Fruit fly (Drosophila melanogaster): ENCODE data around the gene CG32425.

The CG32425 gene

dm6 chr3L:20516519-20517178 is 19.5 kb downstream of the CG32425 start:
- no peak for TF ChIP-seq usp (GFP tag; optimal IDR thresholded peaks at IDR 0.05)
- TF ChIP-seq pan (optimal IDR thresholded peaks at IDR 0.05): no peak
- TF ChIP-seq EcR (GFP tag; optimal IDR thresholded peaks at IDR 0.05): no peak
- no peak for TF ChIP-seq CG8478 (optimal IDR thresholded peaks at IDR 0.05)
- TF ChIP-seq Dll (optimal IDR thresholded peaks at IDR 0.05): no peak
- TF ChIP-seq psq (optimal IDR thresholded peaks at IDR 0.05): no peak

- TF ChIP-seq EcR (GFP tag; optimal IDR thresholded peaks at IDR 0.05): peak; percentile 60 to 78
- no peak for TF ChIP-seq usp (GFP tag; optimal IDR thresholded peaks at IDR 0.05)
These were observed 20.2 kb downstream of the CG32425 start for dm6 chr3L:20517179-20517834.

dm6 chr3L:20517897-20518804 is 21.0 kb downstream of the CG32425 start:
- TF ChIP-seq pan (optimal IDR thresholded peaks at IDR 0.05): no peak
- TF ChIP-seq EcR (GFP tag; optimal IDR thresholded peaks at IDR 0.05): peak in 1 of 2 experiments; percentile 8
- TF ChIP-seq CG8478 (optimal IDR thresholded peaks at IDR 0.05): no peak
- TF ChIP-seq psq (optimal IDR thresholded peaks at IDR 0.05): peak; percentile 55

dm6 chr3L:20518805-20519503 is 21.8 kb downstream of the CG32425 start, which contains the start of gene BNIP3:
BNIP3 (minus strand) TSS chr3L:20519393.
- TF ChIP-seq psq (optimal IDR thresholded peaks at IDR 0.05) (no peak), usp (GFP tag; optimal IDR thresholded peaks at IDR 0.05) (no peak), Dll (optimal IDR thresholded peaks at IDR 0.05) (no peak), EcR (GFP tag; optimal IDR thresholded peaks at IDR 0.05) (no peak), CG8478 (optimal IDR thresholded peaks at IDR 0.05) (no peak), pan (optimal IDR thresholded peaks at IDR 0.05) (no peak)

dm6 chr3L:20520687-20521169 is 23.6 kb downstream of the CG32425 start, which contains the start of the genes mTerf3 and CG5104:
mTerf3 (minus strand) TSS chr3L:20520772.
CG5104 (plus strand) TSS chr3L:20521009.
- no peak for TF ChIP-seq EcR (GFP tag; optimal IDR thresholded peaks at IDR 0.05)

dm6 chr3L:20524409-20525010 is 27.4 kb downstream of the CG32425 start:
- TF ChIP-seq EcR (GFP tag; optimal IDR thresholded peaks at IDR 0.05): no peak
- TF ChIP-seq usp (GFP tag; optimal IDR thresholded peaks at IDR 0.05): no peak
- TF ChIP-seq psq (optimal IDR thresholded peaks at IDR 0.05): no peak
- TF ChIP-seq Dll (optimal IDR thresholded peaks at IDR 0.05): no peak
- no peak for TF ChIP-seq CG8478 (optimal IDR thresholded peaks at IDR 0.05)
- no peak for TF ChIP-seq pan (optimal IDR thresholded peaks at IDR 0.05)

dm6 chr3L:20525743-20526142 is 28.6 kb downstream of the CG32425 start:
- no peak for TF ChIP-seq CG8478 (optimal IDR thresholded peaks at IDR 0.05)
- no peak for TF ChIP-seq psq (optimal IDR thresholded peaks at IDR 0.05)
- TF ChIP-seq EcR (GFP tag; optimal IDR thresholded peaks at IDR 0.05): no peak
- TF ChIP-seq pan (optimal IDR thresholded peaks at IDR 0.05): no peak
- TF ChIP-seq Dll (optimal IDR thresholded peaks at IDR 0.05): no peak
- TF ChIP-seq usp (GFP tag; optimal IDR thresholded peaks at IDR 0.05): no peak

dm6 chr3L:20526143-20526195 is 28.8 kb downstream of the CG32425 start, which contains the start of gene Pss:
Pss (minus strand) TSS chr3L:20526174.
- TF ChIP-seq Dll (optimal IDR thresholded peaks at IDR 0.05) (no peak), CG8478 (optimal IDR thresholded peaks at IDR 0.05) (no peak), EcR (GFP tag; optimal IDR thresholded peaks at IDR 0.05) (no peak), pan (optimal IDR thresholded peaks at IDR 0.05) (no peak), psq (optimal IDR thresholded peaks at IDR 0.05) (no peak), usp (GFP tag; optimal IDR thresholded peaks at IDR 0.05) (no peak)

- TF ChIP-seq pan (optimal IDR thresholded peaks at IDR 0.05): no peak
- no peak for TF ChIP-seq usp (GFP tag; optimal IDR thresholded peaks at IDR 0.05)
- no peak for TF ChIP-seq psq (optimal IDR thresholded peaks at IDR 0.05)
- TF ChIP-seq CG8478 (optimal IDR thresholded peaks at IDR 0.05): no peak
- TF ChIP-seq Dll (optimal IDR thresholded peaks at IDR 0.05): no peak
- no peak for TF ChIP-seq EcR (GFP tag; optimal IDR thresholded peaks at IDR 0.05)
These were observed 29.1 kb downstream of the CG32425 start, which contains the start of gene Nubp2 for dm6 chr3L:20526196-20526740. Nubp2 (plus strand) TSS chr3L:20526576.

dm6 chr3L:20529918-20530317 is 32.8 kb downstream of the CG32425 start:
- TF ChIP-seq CG8478 (optimal IDR thresholded peaks at IDR 0.05): no peak
- no peak for TF ChIP-seq EcR (GFP tag; optimal IDR thresholded peaks at IDR 0.05)
- TF ChIP-seq pan (optimal IDR thresholded peaks at IDR 0.05): no peak
- TF ChIP-seq usp (GFP tag; optimal IDR thresholded peaks at IDR 0.05): no peak
- no peak for TF ChIP-seq psq (optimal IDR thresholded peaks at IDR 0.05)
- TF ChIP-seq Dll (optimal IDR thresholded peaks at IDR 0.05): no peak

Data from whole organism.